Worm (Caenorhabditis elegans) whole organism, L3 larva: Measurements from ENCODE around the gene usp-14.
A peak's percentile ranks its signal among the peaks of the same experiment; 100 is the strongest.

Experiments used
- R02D3.7 ChIP-seq: fragments of 150-350 bp; optimal IDR thresholded peaks from 2 replicates; lab custom pipeline; 2014; ENCODE audit warnings: missing biosample characterization, missing genetic modification characterization
- ceh-28 ChIP-seq: fragments of 150-350 bp; optimal IDR thresholded peaks from 2 replicates; lab custom pipeline; 2014; ENCODE audit warnings: missing biosample characterization, missing genetic modification reagents, missing genetic modification characterization
- egl-27 ChIP-seq: sonication (generic microtip); optimal IDR thresholded peaks from 4 replicates; lab custom pipeline; 2017; ENCODE audit warnings: missing biosample characterization, missing genetic modification reagents, missing genetic modification characterization
- fkh-2 ChIP-seq: fragments of 150-350 bp; optimal IDR thresholded peaks from 2 replicates; lab custom pipeline; 2014; ENCODE audit warnings: missing biosample characterization, missing genetic modification reagents, missing genetic modification characterization
- fos-1 ChIP-seq: fragments of 150-350 bp; optimal IDR thresholded peaks from 2 replicates; lab custom pipeline; 2014; ENCODE audit warnings: missing biosample characterization, missing genetic modification characterization
- lin-15B ChIP-seq: fragments of 150-350 bp; optimal IDR thresholded peaks from 2 replicates; lab custom pipeline; 2014; ENCODE audit warnings: missing biosample characterization, missing genetic modification characterization
- lin-39 ChIP-seq: fragments of 150-350 bp; optimal IDR thresholded peaks from 2 replicates; lab custom pipeline; 2018; ENCODE audit warnings: missing biosample characterization, missing genetic modification reagents, missing genetic modification characterization
- nhr-11 ChIP-seq: fragments of 150-350 bp; optimal IDR thresholded peaks from 2 replicates; lab custom pipeline; 2014; ENCODE audit warnings: missing biosample characterization, missing genetic modification characterization
- nhr-12 ChIP-seq: fragments of 150-350 bp; optimal IDR thresholded peaks from 2 replicates; lab custom pipeline; 2014; ENCODE audit warnings: missing biosample characterization, missing genetic modification characterization
- nhr-237 ChIP-seq: fragments of 150-350 bp; optimal IDR thresholded peaks from 2 replicates; lab custom pipeline; 2014; ENCODE audit warnings: missing biosample characterization, missing genetic modification characterization
- pqm-1 ChIP-seq: fragments of 150-350 bp; optimal IDR thresholded peaks from 2 replicates; lab custom pipeline; 2017; ENCODE audit warnings: missing biosample characterization, missing genetic modification characterization, inconsistent platforms
- snpc-4 ChIP-seq: fragments of 150-350 bp; optimal IDR thresholded peaks from 2 replicates; lab custom pipeline; 2014; ENCODE audit warnings: missing biosample characterization, missing genetic modification characterization
- unc-39 ChIP-seq: sonication (generic microtip); optimal IDR thresholded peaks from 4 replicates; lab custom pipeline; 2017; ENCODE audit warnings: missing biosample characterization, missing genetic modification characterization
- ztf-4 ChIP-seq: fragments of 150-350 bp; optimal IDR thresholded peaks from 2 replicates; lab custom pipeline; 2014; ENCODE audit warnings: missing biosample characterization, missing genetic modification characterization

DNA sequence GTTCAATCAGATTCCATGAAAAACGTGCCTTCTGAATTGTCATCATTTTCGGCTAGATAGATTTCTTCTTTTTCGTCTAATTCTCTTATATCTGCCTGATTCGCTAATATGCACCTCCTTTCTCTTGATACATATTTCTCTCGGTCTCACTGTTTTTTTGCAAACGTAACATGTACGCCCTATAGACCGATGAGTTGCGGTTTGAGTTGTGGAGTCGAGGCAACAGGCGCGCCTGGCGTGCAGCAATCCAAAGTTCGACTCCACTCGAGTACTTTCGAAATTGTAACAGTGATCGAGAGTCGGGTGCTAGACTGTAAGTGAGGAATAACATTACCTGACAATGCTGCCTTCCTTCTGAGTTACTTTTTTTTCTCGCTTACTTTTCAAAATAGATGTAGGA is 8.3 kb upstream of the usp-14 start:
- no peak for TF ChIP-seq nhr-237 (tag; lab: Kevin White, UChicago)
- peak; percentile 23 for TF ChIP-seq fos-1 (tag; lab: Kevin White, UChicago)
- peak; percentile 9 for TF ChIP-seq ceh-28 (tag; lab: Kevin White, UChicago)
- no peak for TF ChIP-seq ztf-4 (tag; lab: Kevin White, UChicago)
- peak; percentile 77 for TF ChIP-seq egl-27 (tag; lab: Kevin White, UChicago)
- TF ChIP-seq nhr-11 (tag; lab: Kevin White, UChicago), result no peak
- TF ChIP-seq lin-39 (tag; lab: Kevin White, UChicago), result peak; percentile 88
- peak; percentile 46 for TF ChIP-seq pqm-1
- TF ChIP-seq nhr-12, result no peak
- no peak for TF ChIP-seq unc-39
- TF ChIP-seq R02D3.7 (tag; lab: Kevin White, UChicago), result peak; percentile 44
- no peak for TF ChIP-seq fkh-2 (tag; lab: Kevin White, UChicago)
- TF ChIP-seq snpc-4 (tag; lab: Kevin White, UChicago), result peak; percentile 84
- peak; percentile 9 for TF ChIP-seq lin-15B (tag; lab: Kevin White, UChicago)
